Worm (Caenorhabditis elegans) whole organism, midembryonic: ENCODE data around the gene Y55F3BL.4.

ENCODE experiments used
- T22C8.4 ChIP-seq: fragments of 200-800 bp; sonication (Bioruptor generic); IDR thresholded peaks from 2 replicates; pipeline ENCODE4 v1.3.6; 2022; ENCODE audit warnings: missing genetic modification characterization, missing compliant biosample characterization
- cog-1 ChIP-seq: sonication (generic microtip); optimal IDR thresholded peaks from 2 replicates; lab custom pipeline; 2016; ENCODE audit warnings: missing genetic modification characterization, missing compliant biosample characterization
- flt-1 ChIP-seq: fragments of 200-800 bp; sonication (Bioruptor generic); IDR thresholded peaks from 2 replicates; pipeline ENCODE4 v1.3.6; 2022; ENCODE audit warnings: missing genetic modification characterization, missing compliant biosample characterization
- klf-2 ChIP-seq: fragments of 200-800 bp; sonication (Bioruptor generic); conservative IDR thresholded peaks from 2 replicates; pipeline ENCODE4 v1.3.6; 2022; ENCODE audit warnings: missing genetic modification reagents, missing genetic modification characterization, missing compliant biosample characterization
- med-1 ChIP-seq: sonication (generic microtip); optimal IDR thresholded peaks from 2 replicates; lab custom pipeline; 2017; ENCODE audit warnings: missing genetic modification characterization, mild to moderate bottlenecking, missing compliant biosample characterization, antibody characterized with exemption, missing genetic modification reagents; ENCODE audit not compliant: insufficient read depth
- ref-1 ChIP-seq: fragments of 200-800 bp; sonication (Bioruptor generic); conservative IDR thresholded peaks from 2 replicates; pipeline ENCODE4 v1.3.6; 2022; ENCODE audit warnings: missing genetic modification reagents, missing genetic modification characterization, missing compliant biosample characterization
- tab-1 ChIP-seq: fragments of 200-800 bp; sonication (Bioruptor generic); IDR thresholded peaks from 2 replicates; pipeline ENCODE4 v1.3.6; 2022; ENCODE audit warnings: missing genetic modification characterization, missing compliant biosample characterization
- ztf-23 ChIP-seq: fragments of 200-800 bp; sonication (Bioruptor generic); IDR thresholded peaks from 2 replicates; pipeline ENCODE4 v1.3.6; 2022; ENCODE audit warnings: missing genetic modification reagents, missing genetic modification characterization, missing compliant biosample characterization
- ztf-29 ChIP-seq: fragments of 200-800 bp; sonication (Bioruptor generic); IDR thresholded peaks from 2 replicates; pipeline ENCODE4 v1.3.6; 2022; ENCODE audit warnings: missing genetic modification reagents, missing genetic modification characterization, missing compliant biosample characterization

Gene Y55F3BL.4

ce11 chrIV:804802-805201 lies at the start of gene Y55F3BL.4:
Y55F3BL.4 (plus strand) TSS chrIV:805102.
- TF ChIP-seq flt-1 (GFP tag; lab: Robert Waterston, UW) (no peak), med-1 (GFP tag; lab: Kevin White, UChicago) (no peak), ztf-29 (GFP tag; lab: Robert Waterston, UW) (no peak), klf-2 (GFP tag; lab: Robert Waterston, UW) (no peak), ref-1 (GFP tag; lab: Robert Waterston, UW) (no peak), T22C8.4 (no peak), cog-1 (tag; lab: Kevin White, UChicago) (no peak), ztf-23 (GFP tag; lab: Robert Waterston, UW) (no peak), tab-1 (GFP tag; lab: Robert Waterston, UW) (no peak)

- TF ChIP-seq ref-1 (GFP tag; lab: Robert Waterston, UW) (no peak), ztf-23 (GFP tag; lab: Robert Waterston, UW) (no peak), med-1 (GFP tag; lab: Kevin White, UChicago) (no peak), cog-1 (tag; lab: Kevin White, UChicago) (no peak), ztf-29 (GFP tag; lab: Robert Waterston, UW) (no peak), T22C8.4 (no peak), flt-1 (GFP tag; lab: Robert Waterston, UW) (no peak), tab-1 (GFP tag; lab: Robert Waterston, UW) (no peak), klf-2 (GFP tag; lab: Robert Waterston, UW) (no peak)
Observed at ce11 chrIV:756421-756820, 48.5 kb upstream of the Y55F3BL.4 start, which contains the start of gene srt-23. srt-23 (plus strand) TSS chrIV:756721.

- TF ChIP-seq cog-1 (tag; lab: Kevin White, UChicago), result no peak
- no peak for TF ChIP-seq ztf-29 (GFP tag; lab: Robert Waterston, UW)
- no peak for TF ChIP-seq ref-1 (GFP tag; lab: Robert Waterston, UW)
- TF ChIP-seq ztf-23 (GFP tag; lab: Robert Waterston, UW), result no peak
- no peak for TF ChIP-seq T22C8.4
- TF ChIP-seq klf-2 (GFP tag; lab: Robert Waterston, UW), result no peak
- TF ChIP-seq med-1 (GFP tag; lab: Kevin White, UChicago), result no peak
- no peak for TF ChIP-seq tab-1 (GFP tag; lab: Robert Waterston, UW)
- no peak for TF ChIP-seq flt-1 (GFP tag; lab: Robert Waterston, UW)
Observed at ce11 chrIV:756956-757355, 47.9 kb upstream of the Y55F3BL.4 start.

- no peak for TF ChIP-seq T22C8.4
- no peak for TF ChIP-seq tab-1 (GFP tag; lab: Robert Waterston, UW)
- no peak for TF ChIP-seq med-1 (GFP tag; lab: Kevin White, UChicago)
- no peak for TF ChIP-seq cog-1 (tag; lab: Kevin White, UChicago)
- no peak for TF ChIP-seq ztf-23 (GFP tag; lab: Robert Waterston, UW)
- TF ChIP-seq klf-2 (GFP tag; lab: Robert Waterston, UW), result no peak
- no peak for TF ChIP-seq ztf-29 (GFP tag; lab: Robert Waterston, UW)
- no peak for TF ChIP-seq ref-1 (GFP tag; lab: Robert Waterston, UW)
- TF ChIP-seq flt-1 (GFP tag; lab: Robert Waterston, UW), result no peak
Observed at ce11 chrIV:757548-757947, 47.4 kb upstream of the Y55F3BL.4 start.

- TF ChIP-seq cog-1 (tag; lab: Kevin White, UChicago) (no peak), ztf-29 (GFP tag; lab: Robert Waterston, UW) (no peak), T22C8.4 (no peak), med-1 (GFP tag; lab: Kevin White, UChicago) (no peak)
Observed at ce11 chrIV:760267-760666, 44.6 kb upstream of the Y55F3BL.4 start, which contains the start of gene gst-40. gst-40 (plus strand) TSS chrIV:760502.

- TF ChIP-seq ztf-29 (GFP tag; lab: Robert Waterston, UW) (no peak), ztf-23 (GFP tag; lab: Robert Waterston, UW) (no peak), cog-1 (tag; lab: Kevin White, UChicago) (no peak), flt-1 (GFP tag; lab: Robert Waterston, UW) (no peak)
Observed at ce11 chrIV:762016-762459, 42.9 kb upstream of the Y55F3BL.4 start.

ce11 chrIV:762486-763376 lies 42.2 kb upstream of the Y55F3BL.4 start:
- 0 out of 2 replicates have a peak, but pooled peaks have one; percentile 20 for TF ChIP-seq ztf-23 (GFP tag; lab: Robert Waterston, UW)
- peak; percentile 51; the same call in 1 of the 2 replicates for TF ChIP-seq tab-1 (GFP tag; lab: Robert Waterston, UW)
- no peak for TF ChIP-seq T22C8.4

- TF ChIP-seq cog-1 (tag; lab: Kevin White, UChicago) (no peak), klf-2 (GFP tag; lab: Robert Waterston, UW) (no peak), T22C8.4 (no peak), med-1 (GFP tag; lab: Kevin White, UChicago) (no peak), tab-1 (GFP tag; lab: Robert Waterston, UW) (no peak), ref-1 (GFP tag; lab: Robert Waterston, UW) (no peak), flt-1 (GFP tag; lab: Robert Waterston, UW) (no peak), ztf-29 (GFP tag; lab: Robert Waterston, UW) (no peak), ztf-23 (GFP tag; lab: Robert Waterston, UW) (no peak)
Observed at ce11 chrIV:763377-764063, 41.4 kb upstream of the Y55F3BL.4 start, which contains the start of gene col-103. col-103 (minus strand) TSS chrIV:763678.

- no peak for TF ChIP-seq cog-1 (tag; lab: Kevin White, UChicago)
- TF ChIP-seq klf-2 (GFP tag; lab: Robert Waterston, UW), result no peak
- no peak for TF ChIP-seq flt-1 (GFP tag; lab: Robert Waterston, UW)
- TF ChIP-seq ztf-29 (GFP tag; lab: Robert Waterston, UW), result no peak
- no peak for TF ChIP-seq med-1 (GFP tag; lab: Kevin White, UChicago)
- TF ChIP-seq tab-1 (GFP tag; lab: Robert Waterston, UW), result no peak
- no peak for TF ChIP-seq ztf-23 (GFP tag; lab: Robert Waterston, UW)
- no peak for TF ChIP-seq T22C8.4
- TF ChIP-seq ref-1 (GFP tag; lab: Robert Waterston, UW), result no peak
Observed at ce11 chrIV:768312-768711, 36.6 kb upstream of the Y55F3BL.4 start, which contains the start of gene F56B3.2. F56B3.2 (minus strand) TSS chrIV:768584.
